Worm (Caenorhabditis elegans) whole organism, L4/young adult: ENCODE results near the gene txt-11.

Experiments
- W03F9.2 ChIP-seq: fragments of 150-350 bp; optimal IDR thresholded peaks from 2 replicates; lab custom pipeline; 2014; ENCODE audit warnings: missing biosample characterization, missing genetic modification characterization
- dao-5 ChIP-seq: sonication (generic microtip); optimal IDR thresholded peaks from 2 replicates; lab custom pipeline; 2016; ENCODE audit warnings: missing genotype, missing genetic modification characterization, moderate library complexity, missing compliant biosample characterization
- him-1 ChIP-seq: sonication (generic microtip); optimal IDR thresholded peaks from 2 replicates; lab custom pipeline; 2016; ENCODE audit warnings: missing genotype, missing genetic modification reagents, missing genetic modification characterization, missing compliant biosample characterization

DNA sequence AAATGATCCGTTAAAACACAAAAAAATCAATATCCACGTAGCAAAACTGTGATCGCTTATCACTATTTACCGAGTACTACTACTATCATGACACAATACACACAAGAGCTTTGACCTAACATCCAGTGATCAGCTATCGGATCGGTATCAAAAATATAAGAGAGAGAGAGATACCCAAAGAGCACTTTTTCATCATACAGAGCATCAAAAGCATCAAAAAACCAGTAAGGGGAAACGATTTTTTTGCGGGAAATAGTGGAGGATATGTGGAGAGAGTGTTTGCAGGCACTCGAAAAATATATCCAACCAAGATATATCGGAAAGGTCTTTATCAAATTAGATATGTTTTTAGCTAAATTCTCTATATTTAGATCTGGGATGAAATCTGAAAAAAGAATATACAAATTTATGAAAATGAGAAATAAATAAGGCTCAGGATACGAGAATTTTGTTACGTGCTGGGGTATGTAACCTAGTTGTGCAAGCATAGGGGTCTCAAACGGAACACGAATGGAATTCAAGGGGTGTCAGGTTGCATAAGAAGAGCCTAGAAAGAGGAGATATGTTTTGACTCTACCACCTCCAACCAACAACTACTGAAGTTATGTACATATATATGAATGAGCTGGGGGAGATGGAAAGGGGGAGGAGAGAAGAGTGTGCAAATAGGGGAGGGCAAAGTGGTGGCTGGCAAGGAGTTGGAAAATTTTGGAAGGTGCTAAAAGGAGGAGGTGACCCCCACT, 32.2 kb downstream of the txt-11 start:
- no peak for TF ChIP-seq W03F9.2 (tag; lab: Kevin White, UChicago)
- TF ChIP-seq him-1 (tag; lab: Kevin White, UChicago), result no peak
- no peak for TF ChIP-seq dao-5 (tag; lab: Kevin White, UChicago)
